Fruit fly (Drosophila melanogaster): Measurements from ENCODE around the gene Fhos.

The Fhos gene

DNA sequence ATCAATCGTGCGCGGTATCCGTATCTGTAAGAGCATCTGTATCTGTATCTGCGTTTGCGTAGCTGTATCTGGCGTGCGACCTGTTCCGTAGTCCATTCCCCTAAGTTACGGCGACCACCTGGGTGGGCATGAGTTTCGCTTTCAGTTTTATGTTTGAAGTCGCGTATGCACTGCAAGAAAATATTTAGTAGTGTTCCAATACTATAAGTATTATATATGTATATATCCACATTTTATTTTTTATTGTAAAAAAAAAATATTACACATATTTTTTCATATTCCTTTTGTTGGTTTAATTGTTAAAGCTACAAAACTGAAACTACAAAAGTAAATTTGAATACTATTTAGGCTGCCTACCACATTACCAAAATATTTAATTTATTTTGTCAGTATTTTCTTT lies 40.5 kb upstream of the Fhos start (continued):
- no peak for TF ChIP-seq Ets21C (GFP tag; optimal IDR thresholded peaks at IDR 0.05)
- peak; percentile 10 for TF ChIP-seq CG8632 (GFP tag; optimal IDR thresholded peaks at IDR 0.05)
- TF ChIP-seq CG10669 (GFP tag; optimal IDR thresholded peaks at IDR 0.05): no peak
- no peak for TF ChIP-seq dac (GFP tag; optimal IDR thresholded peaks at IDR 0.05)
- TF ChIP-seq Eip78C (GFP tag): peak; percentile 43
- TF ChIP-seq Met (GFP tag; optimal IDR thresholded peaks at IDR 0.05): no peak
- TF ChIP-seq topi (GFP tag; optimal IDR thresholded peaks at IDR 0.05): no peak

DNA sequence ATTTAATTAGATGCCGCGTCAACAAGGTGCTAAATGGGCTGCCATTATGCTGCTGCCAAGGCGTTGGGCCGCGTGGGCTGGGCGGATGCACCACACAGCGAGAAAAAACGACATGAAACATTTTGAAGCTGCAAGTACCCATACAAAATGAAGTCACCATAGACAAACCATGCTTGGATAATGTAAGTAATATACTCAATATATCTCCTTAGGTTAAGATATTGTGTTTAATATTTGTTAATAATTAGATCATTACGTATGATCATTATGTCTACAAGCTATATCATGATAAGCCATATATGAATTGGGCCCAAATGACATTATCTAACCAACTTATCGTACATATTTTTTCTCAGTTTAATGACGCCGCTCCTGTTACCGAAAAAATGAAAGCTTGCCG lies 37.4 kb upstream of the Fhos start:
- TF ChIP-seq Sox14 (GFP tag; optimal IDR thresholded peaks at IDR 0.05): peak; percentile 43
- peak; percentile 19 for TF ChIP-seq vri (GFP tag; optimal IDR thresholded peaks at IDR 0.05)
- no peak for TF ChIP-seq spab (GFP tag; optimal IDR thresholded peaks at IDR 0.05)
- peak; percentile 33 for TF ChIP-seq CG34406 (GFP tag; optimal IDR thresholded peaks at IDR 0.05)
- peak; percentile 24 for TF ChIP-seq achi (GFP tag; optimal IDR thresholded peaks at IDR 0.05)
- no peak for TF ChIP-seq CG7368 (GFP tag; optimal IDR thresholded peaks at IDR 0.05)
- no peak for TF ChIP-seq CG10669 (GFP tag; optimal IDR thresholded peaks at IDR 0.05)
- TF ChIP-seq CG1621 (tag; optimal IDR thresholded peaks at IDR 0.05): no peak
- TF ChIP-seq CG10631 (GFP tag; optimal IDR thresholded peaks at IDR 0.05): peak; percentile 35
- peak; percentile 7 for TF ChIP-seq Ets96B (tag; optimal IDR thresholded peaks at IDR 0.05)
- TF ChIP-seq eg (GFP tag; IDR thresholded peaks at IDR 0.05): no peak
- no peak for TF ChIP-seq CG8319 (GFP tag; optimal IDR thresholded peaks at IDR 0.05)
- no peak for TF ChIP-seq Gug (GFP tag; IDR thresholded peaks at IDR 0.05)
- TF ChIP-seq CG16779 (tag; optimal IDR thresholded peaks at IDR 0.05): no peak
- TF ChIP-seq fd85E (GFP tag; optimal IDR thresholded peaks at IDR 0.05): no peak
- peak; percentile 50 for TF ChIP-seq Hr4 (GFP tag; optimal IDR thresholded peaks at IDR 0.05)
- peak; percentile 40 for TF ChIP-seq OdsH (GFP tag; optimal IDR thresholded peaks at IDR 0.05)
- TF ChIP-seq CG11294 (GFP tag; IDR thresholded peaks at IDR 0.05): no peak
- peak; percentile 34 for TF ChIP-seq Ets21C (GFP tag; optimal IDR thresholded peaks at IDR 0.05)
- peak; percentile 29 for TF ChIP-seq CG6808 (GFP tag; optimal IDR thresholded peaks at IDR 0.05)
- peak; percentile 47 for TF ChIP-seq CG31627 (GFP tag; optimal IDR thresholded peaks at IDR 0.05)
- TF ChIP-seq Met (GFP tag; optimal IDR thresholded peaks at IDR 0.05): peak; percentile 65
- TF ChIP-seq CG8632 (GFP tag; optimal IDR thresholded peaks at IDR 0.05): peak; percentile 14
- no peak for TF ChIP-seq dac (GFP tag; optimal IDR thresholded peaks at IDR 0.05)
- TF ChIP-seq CG6163 (GFP tag; IDR thresholded peaks at IDR 0.05): no peak
- TF ChIP-seq CG6276 (GFP tag; optimal IDR thresholded peaks at IDR 0.05): peak; percentile 9
- peak; percentile 31 for TF ChIP-seq net (GFP tag; optimal IDR thresholded peaks at IDR 0.05)
- no peak for TF ChIP-seq salr (GFP tag; optimal IDR thresholded peaks at IDR 0.05)
- peak; percentile 52 for TF ChIP-seq cyc (GFP tag; optimal IDR thresholded peaks at IDR 0.05)
- TF ChIP-seq Lpt (GFP tag; optimal IDR thresholded peaks at IDR 0.05): no peak
- TF ChIP-seq CG6854 (GFP tag; optimal IDR thresholded peaks at IDR 0.05): no peak
- TF ChIP-seq pdm3 (GFP tag; optimal IDR thresholded peaks at IDR 0.05): peak; percentile 25
- TF ChIP-seq Sox102F (GFP tag; optimal IDR thresholded peaks at IDR 0.05): peak; percentile 61
- peak; percentile 66 for TF ChIP-seq CG32006 (GFP tag; optimal IDR thresholded peaks at IDR 0.05)
- no peak for TF ChIP-seq CG11902 (GFP tag; optimal IDR thresholded peaks at IDR 0.05)
- no peak for TF ChIP-seq Hr38 (GFP tag; optimal IDR thresholded peaks at IDR 0.05)
- TF ChIP-seq Sox15 (GFP tag; optimal IDR thresholded peaks at IDR 0.05): no peak
- peak; percentile 35 for TF ChIP-seq acj6 (GFP tag; optimal IDR thresholded peaks at IDR 0.05)
- no peak for TF ChIP-seq Blimp-1 (GFP tag; optimal IDR thresholded peaks at IDR 0.05)
- TF ChIP-seq CG3919 (GFP tag; optimal IDR thresholded peaks at IDR 0.05): peak; percentile 44
- peak; percentile 67 for TF ChIP-seq topi (GFP tag; optimal IDR thresholded peaks at IDR 0.05)
- no peak for TF ChIP-seq CG15336 (GFP tag; IDR thresholded peaks at IDR 0.05)
- TF ChIP-seq CG8119 (GFP tag; IDR thresholded peaks at IDR 0.05): no peak
- peak; percentile 23 for TF ChIP-seq CG3032 (tag; optimal IDR thresholded peaks at IDR 0.05)
- TF ChIP-seq fkh (GFP tag; optimal IDR thresholded peaks at IDR 0.05): no peak
- TF ChIP-seq fd59A (GFP tag; optimal IDR thresholded peaks at IDR 0.05): no peak
- no peak for TF ChIP-seq ss (GFP tag; optimal IDR thresholded peaks at IDR 0.05)
- peak; percentile 85 for TF ChIP-seq svp (GFP tag)
- peak; percentile 37 for TF ChIP-seq Eip75B (GFP tag; optimal IDR thresholded peaks at IDR 0.05)
